Worm (Caenorhabditis elegans): ENCODE data around the gene T10G3.2.
A peak's percentile ranks its signal among the peaks of the same experiment; 100 is the strongest.

The T10G3.2 gene

DNA sequence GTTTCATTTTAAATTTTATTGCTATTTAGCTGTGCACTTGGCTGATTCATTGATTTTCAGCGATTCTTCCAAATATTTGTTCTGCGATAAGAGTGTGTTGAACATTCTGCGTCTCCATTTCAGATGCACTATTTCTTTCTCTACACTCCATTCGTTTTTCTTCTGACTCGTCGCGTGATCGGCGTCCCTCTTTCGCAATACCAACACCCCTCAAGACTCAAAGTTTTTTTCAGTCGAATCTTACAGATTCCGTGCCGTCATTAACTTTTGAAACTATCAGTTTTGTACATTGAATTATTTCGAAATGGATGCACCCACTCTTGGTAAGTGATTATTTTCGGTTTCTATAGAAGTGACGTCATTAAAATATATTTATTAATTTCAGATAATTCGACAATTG lies 16.7 kb downstream of the T10G3.2 start, which contains the start of gene frm-10 (continued):
- TF ChIP-seq vab-15 (tag; optimal IDR thresholded peaks at IDR 0.05) (no peak), fkh-10 (GFP tag; optimal IDR thresholded peaks at IDR 0.05) (no peak), nhr-76 (tag; optimal IDR thresholded peaks at IDR 0.05) (no peak), hlh-17 (GFP tag; optimal IDR thresholded peaks at IDR 0.05; ENCODE audit: borderline replicate concordance) (no peak), nhr-77 (tag; optimal IDR thresholded peaks at IDR 0.05) (peak; percentile 44), lin-13 (GFP tag; optimal IDR thresholded peaks at IDR 0.05) (peak; percentile 43), fkh-8 (tag; optimal IDR thresholded peaks at IDR 0.05) (peak; percentile 60), aha-1 (tag; optimal IDR thresholded peaks at IDR 0.05) (no peak), unc-30 (tag; optimal IDR thresholded peaks at IDR 0.05) (no peak), nhr-90 (tag; optimal IDR thresholded peaks at IDR 0.05; ENCODE audit: poor library complexity) (peak; percentile 22), lin-35 (GFP tag; optimal IDR thresholded peaks at IDR 0.05) (peak; percentile 53 to 79), pqm-1 (tag; optimal IDR thresholded peaks at IDR 0.05) (peak; percentile 98), lin-15B (tag; optimal IDR thresholded peaks at IDR 0.05) (no peak), elt-2 (tag; optimal IDR thresholded peaks at IDR 0.05) (peak; percentile 88), jun-1 (tag; optimal IDR thresholded peaks at IDR 0.05) (peak; percentile 34), lin-39 (tag; optimal IDR thresholded peaks at IDR 0.05) (no peak), ama-1 (optimal IDR thresholded peaks at IDR 0.05) (no peak), hlh-4 (tag; optimal IDR thresholded peaks at IDR 0.05) (no peak), Y116A8C.19 (tag; optimal IDR thresholded peaks at IDR 0.05; ENCODE audit: borderline replicate concordance) (no peak), nhr-12 (tag; optimal IDR thresholded peaks at IDR 0.05) (no peak), C16A3.4 (tag; optimal IDR thresholded peaks at IDR 0.05) (peak; percentile 10), nhr-85 (tag) (peak; percentile 70), swsn-7 (tag; optimal IDR thresholded peaks at IDR 0.05) (peak; percentile 62), fkh-4 (tag; optimal IDR thresholded peaks at IDR 0.05; ENCODE audit: borderline replicate concordance) (no peak), nhr-28 (tag; optimal IDR thresholded peaks at IDR 0.05) (peak; percentile 28), lsy-2 (tag; optimal IDR thresholded peaks at IDR 0.05) (peak; percentile 52 to 67), pax-3 (tag; optimal IDR thresholded peaks at IDR 0.05) (peak; percentile 58), elt-3 (tag; optimal IDR thresholded peaks at IDR 0.05) (peak in 2 of 6 experiments; percentile 33 to 45), zag-1 (tag; optimal IDR thresholded peaks at IDR 0.05) (no peak), ceh-82 (tag; optimal IDR thresholded peaks at IDR 0.05) (peak; percentile 47 to 63 (median 58)), skn-1 (tag; optimal IDR thresholded peaks at IDR 0.05) (peak; percentile 79), grh-1 (GFP tag; IDR thresholded peaks at IDR 0.05) (no peak), sup-37 (GFP tag; optimal IDR thresholded peaks at IDR 0.05) (no peak), unc-86 (tag; optimal IDR thresholded peaks at IDR 0.05) (peak; percentile 26), ceh-8 (GFP tag; optimal IDR thresholded peaks at IDR 0.05) (no peak), ceh-90 (tag; optimal IDR thresholded peaks at IDR 0.05) (no peak)

DNA sequence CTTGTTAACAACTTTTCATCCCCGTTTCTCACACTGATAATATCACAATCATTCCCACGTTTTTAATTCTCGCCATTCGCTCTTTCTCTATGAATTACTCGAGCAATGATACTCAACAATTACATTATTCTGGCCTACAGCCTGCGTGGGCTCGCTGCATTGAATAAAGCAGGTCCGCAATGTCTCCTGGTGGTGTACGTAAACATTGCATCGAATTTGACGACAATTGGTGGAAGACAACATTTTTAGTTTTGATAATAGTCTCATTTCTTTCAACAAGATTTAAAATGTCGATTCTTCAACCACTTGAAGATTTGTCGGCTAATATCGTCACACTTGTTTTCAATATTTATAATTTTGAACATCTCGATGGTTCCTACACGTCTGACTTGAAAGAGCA lies 20.3 kb downstream of the T10G3.2 start, which contains the start of gene bath-39:
Gene bath-39 (plus strand): TSS at position 137 of the 400 bp plus-strand sequence.
- peak in 2 of 3 experiments; percentile 19 to 48 for TF ChIP-seq dpl-1 (GFP tag; optimal IDR thresholded peaks at IDR 0.05)
- TF ChIP-seq mep-1 (tag; optimal IDR thresholded peaks at IDR 0.05): no peak
- peak; percentile 28 for TF ChIP-seq snu-23 (GFP tag; optimal IDR thresholded peaks at IDR 0.05)
- TF ChIP-seq alr-1 (tag; optimal IDR thresholded peaks at IDR 0.05; ENCODE audit: borderline replicate concordance): no peak
- TF ChIP-seq lin-35 (GFP tag; optimal IDR thresholded peaks at IDR 0.05): peak; percentile 18 to 35
- no peak for TF ChIP-seq ces-1 (GFP tag; optimal IDR thresholded peaks at IDR 0.05)
- TF ChIP-seq C16A3.4 (tag; optimal IDR thresholded peaks at IDR 0.05): no peak
- peak; percentile 32 for TF ChIP-seq rnt-1 (tag; optimal IDR thresholded peaks at IDR 0.05)
- TF ChIP-seq F16B12.6 (tag; optimal IDR thresholded peaks at IDR 0.05): peak; percentile 81
- TF ChIP-seq dsc-1 (tag; optimal IDR thresholded peaks at IDR 0.05): no peak
- peak; percentile 1 for TF ChIP-seq lin-15B (tag; optimal IDR thresholded peaks at IDR 0.05)
- TF ChIP-seq jun-1 (tag; optimal IDR thresholded peaks at IDR 0.05): no peak
- no peak for TF ChIP-seq Y116A8C.19 (tag; optimal IDR thresholded peaks at IDR 0.05; ENCODE audit: borderline replicate concordance)
- TF ChIP-seq efl-1 (optimal IDR thresholded peaks at IDR 0.05): peak in 1 of 2 experiments; percentile 28
- peak; percentile 19 to 84 for TF ChIP-seq efl-1 (GFP tag; optimal IDR thresholded peaks at IDR 0.05 in 1 of 2)
- TF ChIP-seq blmp-1 (tag; optimal IDR thresholded peaks at IDR 0.05): peak; percentile 22
- TF ChIP-seq lsy-2 (tag; optimal IDR thresholded peaks at IDR 0.05): peak in 1 of 2 experiments; percentile 40
- no peak for TF ChIP-seq nhr-85 (tag)
- no peak for TF ChIP-seq nhr-71 (tag; optimal IDR thresholded peaks at IDR 0.05)

All from whole organism, L1 larva.